Worm (Caenorhabditis elegans) whole organism, L1 larva: ENCODE data around the gene tnt-2.

Experiments
- C16A3.4 ChIP-seq: fragments of 150-350 bp; optimal IDR thresholded peaks from 2 replicates; lab custom pipeline; 2014; ENCODE audit warnings: missing biosample characterization, missing genetic modification characterization
- F16B12.6 ChIP-seq: fragments of 150-350 bp; optimal IDR thresholded peaks from 2 replicates; lab custom pipeline; 2014; ENCODE audit warnings: missing biosample characterization, missing genetic modification characterization
- alr-1 ChIP-seq: fragments of 200-800 bp; sonication (Bioruptor generic); optimal IDR thresholded peaks from 2 replicates; lab custom pipeline; 2018; ENCODE audit warnings: borderline replicate concordance, mild to moderate bottlenecking, missing genetic modification characterization, missing compliant biosample characterization
- aly-2 ChIP-seq: fragments of 150-350 bp; optimal IDR thresholded peaks from 2 replicates; lab custom pipeline; 2014; ENCODE audit warnings: missing biosample characterization, missing genetic modification characterization
- ama-1 ChIP-seq: fragments of 150-350 bp; optimal IDR thresholded peaks from 2 replicates; lab custom pipeline; 2014
- blmp-1 ChIP-seq: fragments of 150-350 bp; optimal IDR thresholded peaks from 2 replicates; lab custom pipeline; 2014; ENCODE audit warnings: missing biosample characterization, missing genetic modification characterization
- ceh-63 ChIP-seq: fragments of 200-800 bp; sonication (Bioruptor generic); optimal IDR thresholded peaks from 2 replicates; lab custom pipeline; 2018; ENCODE audit warnings: mild to moderate bottlenecking, missing genetic modification characterization, missing compliant biosample characterization
- efl-3 ChIP-seq: fragments of 200-800 bp; sonication (Bioruptor generic); optimal IDR thresholded peaks from 2 replicates; lab custom pipeline; 2018; ENCODE audit warnings: mild to moderate bottlenecking, missing genetic modification characterization, missing compliant biosample characterization
- egl-13 ChIP-seq: sonication (generic microtip); optimal IDR thresholded peaks from 2 replicates; lab custom pipeline; 2016; ENCODE audit warnings: missing genotype, missing genetic modification reagents, missing genetic modification characterization, missing compliant biosample characterization
- elt-2 ChIP-seq: sonication (generic microtip); optimal IDR thresholded peaks from 2 replicates; lab custom pipeline; 2016; ENCODE audit warnings: missing genetic modification characterization, mild to moderate bottlenecking, inconsistent platforms, missing compliant biosample characterization, missing genetic modification reagents
- elt-3 ChIP-seq, 6 experiments: fragments of 150-350 bp in 1 of 6; sonication (generic microtip); optimal IDR thresholded peaks; 2 replicates each; lab custom pipeline; 2017 to 2018; ENCODE audit warnings: missing biosample characterization in 6 of 6, missing genetic modification characterization in 6 of 6, inconsistent platforms in 1 of 6
- fkh-10 ChIP-seq: sonication (generic microtip); optimal IDR thresholded peaks from 2 replicates; lab custom pipeline; 2017; ENCODE audit warnings: missing biosample characterization, missing genetic modification reagents, missing genetic modification characterization
- fkh-4 ChIP-seq: sonication (generic microtip); optimal IDR thresholded peaks from 2 replicates; lab custom pipeline; 2016; ENCODE audit warnings: missing compliant biosample characterization, missing genetic modification characterization, borderline replicate concordance
- fkh-8 ChIP-seq: sonication (generic microtip); optimal IDR thresholded peaks from 2 replicates; lab custom pipeline; 2016; ENCODE audit warnings: mild to moderate bottlenecking, missing genetic modification characterization, missing compliant biosample characterization
- fos-1 ChIP-seq: fragments of 150-350 bp; optimal IDR thresholded peaks from 2 replicates; lab custom pipeline; 2014; ENCODE audit warnings: missing biosample characterization, missing genetic modification characterization
- jun-1 ChIP-seq: fragments of 150-350 bp; optimal IDR thresholded peaks from 2 replicates; lab custom pipeline; 2014; ENCODE audit warnings: missing biosample characterization, missing genetic modification reagents, missing genetic modification characterization
- lin-13 ChIP-seq: fragments of 150-350 bp; optimal IDR thresholded peaks from 2 replicates; lab custom pipeline; 2014; ENCODE audit warnings: missing biosample characterization, missing genetic modification reagents, missing genetic modification characterization
- lin-14 ChIP-seq: fragments of 200-800 bp; sonication (Bioruptor generic); optimal IDR thresholded peaks from 2 replicates; lab custom pipeline; 2018; ENCODE audit warnings: mild to moderate bottlenecking, missing genetic modification characterization, moderate library complexity, missing compliant biosample characterization
- lin-15B ChIP-seq: fragments of 150-350 bp; sonication (generic microtip); optimal IDR thresholded peaks from 3 replicates; lab custom pipeline; 2014; ENCODE audit warnings: missing biosample characterization, missing genetic modification characterization
- lin-35 ChIP-seq, 2 experiments: fragments of 150-350 bp; optimal IDR thresholded peaks; 2 replicates each; lab custom pipeline; 2014; ENCODE audit warnings: missing biosample characterization in 2 of 2, missing genetic modification characterization in 2 of 2, missing genetic modification reagents in 2 of 2
- lsy-2 ChIP-seq, 2 experiments: fragments of 150-350 bp; optimal IDR thresholded peaks; 2 replicates each; lab custom pipeline; 2014; ENCODE audit warnings: missing biosample characterization in 2 of 2, missing genetic modification characterization in 2 of 2
- mdl-1 ChIP-seq, 2 experiments: fragments of 150-350 bp; optimal IDR thresholded peaks; 2 replicates each; lab custom pipeline; 2014 to 2017; ENCODE audit warnings: missing biosample characterization in 2 of 2, missing genetic modification characterization in 2 of 2, inconsistent platforms in 1 of 2
- nhr-11 ChIP-seq: fragments of 150-350 bp; optimal IDR thresholded peaks from 2 replicates; lab custom pipeline; 2014; ENCODE audit warnings: missing biosample characterization, missing genetic modification characterization
- nhr-19 ChIP-seq: fragments of 200-800 bp; sonication (Bioruptor generic); conservative IDR thresholded peaks from 2 replicates; pipeline ENCODE4 v1.3.6; 2022; ENCODE audit warnings: missing genetic modification characterization, missing compliant biosample characterization
- nhr-20 ChIP-seq: sonication (generic microtip); optimal IDR thresholded peaks from 2 replicates; lab custom pipeline; 2016; ENCODE audit warnings: mild to moderate bottlenecking, missing genetic modification characterization, missing compliant biosample characterization
- nhr-237 ChIP-seq: fragments of 150-350 bp; optimal IDR thresholded peaks from 2 replicates; lab custom pipeline; 2014; ENCODE audit warnings: missing biosample characterization, missing genetic modification characterization
- nhr-71 ChIP-seq: sonication (generic microtip); optimal IDR thresholded peaks from 2 replicates; lab custom pipeline; 2016; ENCODE audit warnings: mild to moderate bottlenecking, missing genetic modification characterization, moderate library complexity, missing compliant biosample characterization
- nhr-76 ChIP-seq: sonication (generic microtip); optimal IDR thresholded peaks from 2 replicates; lab custom pipeline; 2017; ENCODE audit warnings: missing biosample characterization, missing genetic modification characterization
- nhr-84 ChIP-seq: sonication (generic microtip); optimal IDR thresholded peaks from 2 replicates; lab custom pipeline; 2017; ENCODE audit warnings: missing biosample characterization, missing genetic modification characterization
- nhr-85 ChIP-seq: sonication (generic microtip); peaks from one replicate; lab custom pipeline; 2016; ENCODE audit warnings: missing genetic modification characterization, inconsistent platforms, missing compliant biosample characterization
- nhr-90 ChIP-seq: sonication (generic microtip); optimal IDR thresholded peaks from 2 replicates; lab custom pipeline; 2016; ENCODE audit warnings: mild to moderate bottlenecking, missing genetic modification characterization, missing compliant biosample characterization; ENCODE audit not compliant: poor library complexity
- pax-3 ChIP-seq: fragments of 200-800 bp; sonication (Bioruptor generic); optimal IDR thresholded peaks from 2 replicates; lab custom pipeline; 2018; ENCODE audit warnings: mild to moderate bottlenecking, missing genetic modification characterization, moderate library complexity, missing compliant biosample characterization
- rnt-1 ChIP-seq: sonication (generic microtip); optimal IDR thresholded peaks from 2 replicates; lab custom pipeline; 2016; ENCODE audit warnings: mild to moderate bottlenecking, missing genetic modification characterization, moderate library complexity, missing compliant biosample characterization
- skn-1 ChIP-seq: fragments of 150-350 bp; optimal IDR thresholded peaks from 2 replicates; lab custom pipeline; 2014; ENCODE audit warnings: missing biosample characterization, missing genetic modification characterization
- snu-23 ChIP-seq: sonication (generic microtip); optimal IDR thresholded peaks from 2 replicates; lab custom pipeline; 2016; ENCODE audit warnings: missing genetic modification characterization, missing compliant biosample characterization
- sox-4 ChIP-seq: sonication (generic microtip); optimal IDR thresholded peaks from 2 replicates; lab custom pipeline; 2016; ENCODE audit warnings: missing genetic modification characterization, missing compliant biosample characterization
- sptf-1 ChIP-seq: fragments of 150-350 bp; optimal IDR thresholded peaks from 2 replicates; lab custom pipeline; 2014; ENCODE audit warnings: missing biosample characterization, missing genetic modification characterization
- sup-37 ChIP-seq: fragments of 200-800 bp; sonication (Bioruptor generic); optimal IDR thresholded peaks from 2 replicates; lab custom pipeline; 2018; ENCODE audit warnings: mild to moderate bottlenecking, missing genetic modification characterization, missing compliant biosample characterization
- tbx-2 ChIP-seq: sonication (generic microtip); optimal IDR thresholded peaks from 2 replicates; lab custom pipeline; 2016; ENCODE audit warnings: missing genetic modification characterization, missing compliant biosample characterization
- tlp-1 ChIP-seq: fragments of 150-350 bp; optimal IDR thresholded peaks from 2 replicates; lab custom pipeline; 2014; ENCODE audit warnings: missing biosample characterization, missing genetic modification characterization
- unc-130 ChIP-seq: fragments of 150-350 bp; optimal IDR thresholded peaks from 2 replicates; lab custom pipeline; 2017; ENCODE audit warnings: missing biosample characterization, missing genetic modification characterization, inconsistent platforms
- unc-62 ChIP-seq: fragments of 150-350 bp; optimal IDR thresholded peaks from 2 replicates; lab custom pipeline; 2014; ENCODE audit warnings: missing biosample characterization, missing genetic modification reagents, missing genetic modification characterization
- unc-98 ChIP-seq: fragments of 200-800 bp; sonication (Bioruptor generic); IDR thresholded peaks from 2 replicates; pipeline ENCODE4 v1.3.6; 2022; ENCODE audit warnings: missing genetic modification characterization, missing compliant biosample characterization
- zip-4 ChIP-seq: fragments of 200-800 bp; sonication (Bioruptor generic); optimal IDR thresholded peaks from 2 replicates; lab custom pipeline; 2018; ENCODE audit warnings: mild to moderate bottlenecking, missing genetic modification characterization, moderate library complexity, missing compliant biosample characterization
- ztf-11 ChIP-seq, 2 experiments: sonication (generic microtip); optimal IDR thresholded peaks; 2 replicates each; lab custom pipeline; 2016 to 2017; ENCODE audit warnings: missing genetic modification characterization in 2 of 2, missing biosample characterization in 1 of 2, missing compliant biosample characterization in 1 of 2
- ztf-4 ChIP-seq: fragments of 150-350 bp; optimal IDR thresholded peaks from 2 replicates; lab custom pipeline; 2014; ENCODE audit warnings: missing biosample characterization, missing genetic modification characterization

The tnt-2 gene

DNA sequence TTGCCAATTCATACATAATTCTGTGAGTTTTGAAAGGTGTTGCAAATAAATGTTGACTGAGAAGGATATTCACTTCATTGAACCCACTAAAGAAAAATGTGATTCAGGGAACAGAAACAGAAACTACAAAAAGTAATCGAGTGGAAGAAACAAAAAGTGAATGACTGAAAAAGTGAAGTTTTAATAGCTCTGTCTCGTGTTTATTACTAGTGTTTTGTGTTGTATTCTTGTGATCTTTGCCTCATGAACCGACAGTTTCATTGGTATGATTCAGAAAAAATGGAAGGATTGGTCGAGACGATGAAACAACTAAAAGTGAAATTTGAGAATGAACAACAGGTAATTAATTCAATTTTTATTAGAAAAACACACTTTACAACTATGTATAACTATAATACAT is 45.5 kb downstream of the tnt-2 start:
- no peak for TF ChIP-seq fkh-4 (tag; lab: Kevin White, UChicago)
- no peak for TF ChIP-seq nhr-237
- peak; percentile 7 for TF ChIP-seq blmp-1
- TF ChIP-seq ama-1 (lab: Kevin White, UChicago): no peak
- no peak for TF ChIP-seq sox-4 (tag; lab: Kevin White, UChicago)
- no peak for TF ChIP-seq jun-1 (tag; lab: Kevin White, UChicago)
- TF ChIP-seq lin-13 (GFP tag; lab: Kevin White, UChicago): no peak
- TF ChIP-seq nhr-85: peak; percentile 8
- TF ChIP-seq unc-98 (GFP tag; lab: Robert Waterston, UW): no peak
- no peak for TF ChIP-seq fkh-8 (tag; lab: Kevin White, UChicago)
- TF ChIP-seq aly-2 (tag; lab: Kevin White, UChicago): no peak
- no peak for TF ChIP-seq lin-15B (tag; lab: Kevin White, UChicago)
- no peak for TF ChIP-seq lsy-2 (tag; optimal IDR thresholded peaks at IDR 0.05; lab: Kevin White, UChicago)
- no peak for TF ChIP-seq sup-37 (GFP tag; lab: Kevin White, UChicago)
- no peak for TF ChIP-seq ztf-4
- TF ChIP-seq ztf-11 (tag; optimal IDR thresholded peaks at IDR 0.05; lab: Kevin White, UChicago): no peak
- peak; percentile 28 for TF ChIP-seq lin-14 (GFP tag; lab: Kevin White, UChicago)
- no peak for TF ChIP-seq mdl-1 (tag; optimal IDR thresholded peaks at IDR 0.05; lab: Kevin White, UChicago)

- TF ChIP-seq rnt-1 (tag; lab: Kevin White, UChicago) (no peak), ceh-63 (GFP tag; lab: Kevin White, UChicago) (no peak), efl-3 (GFP tag; lab: Kevin White, UChicago) (no peak), unc-98 (GFP tag; lab: Robert Waterston, UW) (no peak), ztf-11 (tag; optimal IDR thresholded peaks at IDR 0.05; lab: Kevin White, UChicago) (no peak), ama-1 (lab: Kevin White, UChicago) (no peak), lin-15B (tag; lab: Kevin White, UChicago) (no peak), lsy-2 (tag; optimal IDR thresholded peaks at IDR 0.05; lab: Kevin White, UChicago) (no peak), unc-62 (GFP tag; lab: Kevin White, UChicago) (no peak), fos-1 (tag; lab: Kevin White, UChicago) (no peak), egl-13 (tag; lab: Kevin White, UChicago) (no peak), tbx-2 (tag; lab: Kevin White, UChicago) (no peak), fkh-10 (GFP tag; lab: Kevin White, UChicago) (no peak), zip-4 (GFP tag; lab: Kevin White, UChicago) (no peak), F16B12.6 (tag; lab: Kevin White, UChicago) (no peak), nhr-90 (tag; lab: Kevin White, UChicago) (no peak), nhr-76 (tag; lab: Kevin White, UChicago) (no peak)
These were observed 46.0 kb downstream of the tnt-2 start for ce11 chrX:8677320-8677719.

DNA sequence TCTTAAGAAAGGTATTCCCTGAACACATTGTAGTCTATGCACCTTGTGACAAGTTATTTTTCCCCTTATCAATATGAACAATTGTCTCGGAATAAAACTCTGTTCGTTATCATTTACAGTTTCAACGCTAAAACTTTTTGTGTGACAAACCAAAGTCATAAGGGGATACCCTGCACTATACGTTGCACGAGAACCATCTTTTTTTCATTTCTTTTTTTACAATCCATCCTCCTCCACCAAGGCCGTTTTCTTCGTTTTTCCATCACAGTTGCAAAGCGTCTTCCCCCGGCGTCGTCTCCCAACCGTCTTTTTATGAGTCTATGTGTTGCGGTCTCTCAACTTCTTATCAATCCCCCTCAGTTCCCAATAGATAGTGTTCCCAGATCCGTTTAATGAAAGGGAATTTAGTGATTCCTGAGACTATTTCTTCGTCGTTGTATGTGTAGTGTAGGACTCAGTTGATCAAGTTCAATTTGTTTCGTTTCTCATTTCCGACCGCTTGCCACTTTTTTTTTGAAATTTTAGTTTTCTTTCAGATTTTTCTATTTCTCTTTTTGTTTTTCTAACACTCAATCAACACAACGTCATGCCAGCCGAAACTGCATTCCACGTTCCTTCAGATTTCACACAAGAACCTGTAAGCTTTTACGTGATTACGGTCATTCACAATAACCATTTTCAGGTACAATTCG is 47.1 kb downstream of the tnt-2 start:
- TF ChIP-seq lin-35 (GFP tag; optimal IDR thresholded peaks at IDR 0.05; lab: Kevin White, UChicago): peak in 1 of 2 experiments; percentile 73
- TF ChIP-seq unc-130: peak; percentile 47
- peak; percentile 64 for TF ChIP-seq snu-23 (GFP tag; lab: Kevin White, UChicago)
- TF ChIP-seq ceh-63 (GFP tag; lab: Kevin White, UChicago): no peak
- no peak for TF ChIP-seq alr-1 (tag; lab: Kevin White, UChicago)
- TF ChIP-seq mdl-1 (tag; optimal IDR thresholded peaks at IDR 0.05; lab: Kevin White, UChicago): peak in 1 of 2 experiments; percentile 51
- TF ChIP-seq skn-1: peak; percentile 4
- peak; percentile 57 for TF ChIP-seq blmp-1
- peak; percentile 92 for TF ChIP-seq nhr-85
- no peak for TF ChIP-seq nhr-11 (tag; lab: Kevin White, UChicago)
- TF ChIP-seq nhr-20 (tag; lab: Kevin White, UChicago): peak; percentile 89
- TF ChIP-seq elt-3 (tag; optimal IDR thresholded peaks at IDR 0.05; lab: Kevin White, UChicago): peak in 4 of 6 experiments; percentile 69 to 79 (median 70)
- peak; percentile 13 for TF ChIP-seq C16A3.4 (tag; lab: Kevin White, UChicago)
- TF ChIP-seq tlp-1 (tag; lab: Kevin White, UChicago): no peak
- TF ChIP-seq lin-13 (GFP tag; lab: Kevin White, UChicago): no peak
- TF ChIP-seq fkh-4 (tag; lab: Kevin White, UChicago): no peak
- no peak for TF ChIP-seq tbx-2 (tag; lab: Kevin White, UChicago)
- TF ChIP-seq elt-2: peak; percentile 50
- TF ChIP-seq nhr-84 (tag; lab: Kevin White, UChicago): no peak
- TF ChIP-seq nhr-90 (tag; lab: Kevin White, UChicago): peak; percentile 41
- TF ChIP-seq nhr-19 (GFP tag; lab: Robert Waterston, UW): 0 out of 2 replicates have a peak, but pooled peaks have one; percentile 13
- TF ChIP-seq nhr-71 (tag; lab: Kevin White, UChicago): peak; percentile 74
- no peak for TF ChIP-seq pax-3 (tag; lab: Kevin White, UChicago)
- TF ChIP-seq lin-14 (GFP tag; lab: Kevin White, UChicago): peak; percentile 75
- no peak for TF ChIP-seq sptf-1
